Worm (Caenorhabditis elegans): ENCODE measurements around the gene T27D12.6.

ce11 chrII:11868234-11868633 is 32.9 kb downstream of the T27D12.6 start, which contains the start of gene col-84:
- TF ChIP-seq mec-3 (tag; optimal IDR thresholded peaks at IDR 0.05; ENCODE audit: borderline replicate concordance): no peak
- no peak for TF ChIP-seq nhr-11 (tag; optimal IDR thresholded peaks at IDR 0.05)
- TF ChIP-seq eyg-1 (tag; optimal IDR thresholded peaks at IDR 0.05): no peak

Measured in whole organism, late embryonic.